Worm (Caenorhabditis elegans) whole organism, late embryonic: ENCODE results near the gene C56C10.6.

Experiments
- C38D4.7 ChIP-seq: fragments of 200-800 bp; sonication (Bioruptor generic); optimal IDR thresholded peaks from 2 replicates; lab custom pipeline; 2018; ENCODE audit warnings: mild to moderate bottlenecking, missing genetic modification characterization, moderate library complexity, missing compliant biosample characterization
- F13H6.1 ChIP-seq: sonication (generic microtip); optimal IDR thresholded peaks from 2 replicates; lab custom pipeline; 2016; ENCODE audit warnings: missing genetic modification characterization, missing compliant biosample characterization
- T23F11.4 ChIP-seq: fragments of 200-800 bp; sonication (Bioruptor generic); optimal IDR thresholded peaks from 2 replicates; lab custom pipeline; 2018; ENCODE audit warnings: mild to moderate bottlenecking, missing genetic modification characterization, missing compliant biosample characterization
- ahr-1 ChIP-seq: sonication (generic microtip); optimal IDR thresholded peaks from 2 replicates; lab custom pipeline; 2016; ENCODE audit warnings: missing genetic modification characterization, missing compliant biosample characterization
- ama-1 ChIP-seq: fragments of 150-350 bp; optimal IDR thresholded peaks from 2 replicates; lab custom pipeline; 2014
- ceh-14 ChIP-seq: sonication (generic microtip); optimal IDR thresholded peaks from 2 replicates; lab custom pipeline; 2016; ENCODE audit warnings: missing genotype, missing genetic modification characterization, missing compliant biosample characterization
- ceh-22 ChIP-seq: sonication (generic microtip); optimal IDR thresholded peaks from 2 replicates; lab custom pipeline; 2017; ENCODE audit warnings: missing biosample characterization, missing genetic modification characterization
- ceh-24 ChIP-seq: sonication (generic microtip); optimal IDR thresholded peaks from 2 replicates; lab custom pipeline; 2016; ENCODE audit warnings: mild to moderate bottlenecking, missing genetic modification characterization, missing compliant biosample characterization
- ceh-31 ChIP-seq: sonication (generic microtip); optimal IDR thresholded peaks from 2 replicates; lab custom pipeline; 2016; ENCODE audit warnings: missing genetic modification characterization, missing compliant biosample characterization
- ceh-34 ChIP-seq: sonication (generic microtip); optimal IDR thresholded peaks from 2 replicates; lab custom pipeline; 2016; ENCODE audit warnings: mild to moderate bottlenecking, missing genetic modification characterization, missing compliant biosample characterization
- ets-4 ChIP-seq: sonication (generic microtip); optimal IDR thresholded peaks from 2 replicates; lab custom pipeline; 2016; ENCODE audit warnings: missing genetic modification characterization, missing compliant biosample characterization
- fkh-10 ChIP-seq: fragments of 150-350 bp; optimal IDR thresholded peaks from 2 replicates; lab custom pipeline; 2014; ENCODE audit warnings: missing biosample characterization, missing genetic modification reagents, missing genetic modification characterization
- fkh-6 ChIP-seq: sonication (generic microtip); optimal IDR thresholded peaks from 2 replicates; lab custom pipeline; 2016; ENCODE audit warnings: missing genetic modification characterization, missing compliant biosample characterization
- gmeb-2 ChIP-seq: sonication (generic microtip); optimal IDR thresholded peaks from 2 replicates; lab custom pipeline; 2016; ENCODE audit warnings: missing genetic modification characterization, inconsistent platforms, missing compliant biosample characterization
- hlh-15 ChIP-seq: sonication (generic microtip); optimal IDR thresholded peaks from 2 replicates; lab custom pipeline; 2016; ENCODE audit warnings: missing genetic modification characterization, missing compliant biosample characterization
- hlh-30 ChIP-seq: sonication (generic microtip); optimal IDR thresholded peaks from 2 replicates; lab custom pipeline; 2017; ENCODE audit warnings: antibody characterized with exemption, missing genetic modification characterization, missing compliant biosample characterization; ENCODE audit not compliant: insufficient read depth
- lim-6 ChIP-seq: sonication (generic microtip); optimal IDR thresholded peaks from 2 replicates; lab custom pipeline; 2016; ENCODE audit warnings: missing genetic modification characterization, missing compliant biosample characterization
- madf-2 ChIP-seq: sonication (generic microtip); optimal IDR thresholded peaks from 2 replicates; lab custom pipeline; 2017; ENCODE audit warnings: missing genetic modification characterization, missing compliant biosample characterization
- nfya-1 ChIP-seq: sonication (generic microtip); optimal IDR thresholded peaks from 2 replicates; lab custom pipeline; 2017; ENCODE audit warnings: missing genetic modification characterization, mild to moderate bottlenecking, missing compliant biosample characterization, antibody characterized with exemption, moderate library complexity
- npax-4 ChIP-seq: sonication (generic microtip); optimal IDR thresholded peaks from 2 replicates; lab custom pipeline; 2016; ENCODE audit warnings: missing genetic modification characterization, missing compliant biosample characterization
- pat-9 ChIP-seq: fragments of 200-800 bp; sonication (Bioruptor generic); optimal IDR thresholded peaks from 2 replicates; lab custom pipeline; 2018; ENCODE audit warnings: mild to moderate bottlenecking, missing genetic modification characterization, moderate library complexity, missing compliant biosample characterization
- pha-4 ChIP-seq: fragments of 150-350 bp; optimal IDR thresholded peaks from 2 replicates; lab custom pipeline; 2018; ENCODE audit warnings: missing biosample characterization, missing genetic modification reagents, missing genetic modification characterization
- pqm-1 ChIP-seq: sonication (generic microtip); optimal IDR thresholded peaks from 2 replicates; lab custom pipeline; 2016; ENCODE audit warnings: missing genetic modification characterization, missing compliant biosample characterization
- rnt-1 ChIP-seq: sonication (generic microtip); optimal IDR thresholded peaks from 2 replicates; lab custom pipeline; 2016; ENCODE audit warnings: missing genetic modification characterization, missing compliant biosample characterization
- sdc-2 ChIP-seq: sonication (generic microtip); optimal IDR thresholded peaks from 2 replicates; lab custom pipeline; 2016; ENCODE audit warnings: missing genotype, missing genetic modification characterization, missing compliant biosample characterization
- tbx-2 ChIP-seq: sonication (generic microtip); optimal IDR thresholded peaks from 2 replicates; lab custom pipeline; 2016; ENCODE audit warnings: missing genetic modification characterization, missing compliant biosample characterization
- unc-3 ChIP-seq, 2 experiments: fragments of 200-800 bp in 1 of 2; sonication (Bioruptor generic) in 1 of 2; sonication (generic microtip) in 1 of 2; conservative IDR thresholded peaks in 1 of 2; optimal IDR thresholded peaks in 1 of 2; 2 replicates each; pipeline versions ENCODE4 v1.3.6 to Lab custom; 2016 to 2022; ENCODE audit warnings: missing compliant biosample characterization in 2 of 2, missing genetic modification characterization in 2 of 2, missing genetic modification reagents in 1 of 2
- unc-42 ChIP-seq: sonication (generic microtip); optimal IDR thresholded peaks from 2 replicates; lab custom pipeline; 2016; ENCODE audit warnings: missing genotype, missing genetic modification characterization, missing compliant biosample characterization
- zip-5 ChIP-seq: sonication (generic microtip); optimal IDR thresholded peaks from 2 replicates; lab custom pipeline; 2016; ENCODE audit warnings: missing genetic modification characterization, missing compliant biosample characterization

The C56C10.6 gene

DNA sequence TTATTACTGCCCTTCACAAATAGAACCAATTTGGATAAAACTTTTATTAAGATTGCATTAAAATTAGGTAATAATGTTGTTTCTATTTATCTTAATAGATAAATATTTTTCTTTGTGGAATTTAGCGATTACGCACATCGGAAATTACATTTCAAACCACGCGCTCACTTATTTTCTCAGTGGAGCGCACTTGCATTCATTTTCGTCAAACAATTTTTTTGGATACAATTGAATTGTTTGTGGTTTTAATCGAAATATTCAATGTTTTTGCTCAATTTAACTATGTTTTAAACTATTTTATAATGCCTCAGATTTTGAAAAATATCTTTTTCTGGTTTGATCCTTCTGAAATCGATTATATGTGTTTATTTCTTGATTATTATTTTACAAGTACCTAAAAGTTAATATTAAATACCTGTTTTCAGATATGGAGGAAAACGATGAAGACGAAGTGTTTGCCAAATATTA is 45.1 kb downstream of the C56C10.6 start, which contains the start of gene utp-20:
TSS of gene utp-20 (plus strand) at position 418 of the 468 bp plus-strand sequence.
- TF ChIP-seq lim-6 (tag; lab: Kevin White, UChicago) (no peak), hlh-15 (tag; lab: Kevin White, UChicago) (no peak), zip-5 (tag; lab: Kevin White, UChicago) (no peak), fkh-6 (tag; lab: Kevin White, UChicago) (no peak), tbx-2 (tag; lab: Kevin White, UChicago) (no peak), ama-1 (lab: Kevin White, UChicago) (no peak), hlh-30 (tag; lab: Kevin White, UChicago) (peak; percentile 70), ceh-14 (tag; lab: Kevin White, UChicago) (no peak), unc-42 (peak; percentile 81), ceh-31 (tag; lab: Kevin White, UChicago) (peak; percentile 26), ceh-34 (tag; lab: Kevin White, UChicago) (no peak), unc-3 (GFP tag; conservative IDR thresholded peaks at IDR 0.05; lab: Robert Waterston, UW) (no peak), unc-3 (tag; optimal IDR thresholded peaks at IDR 0.05; lab: Kevin White, UChicago) (no peak), pqm-1 (tag; lab: Kevin White, UChicago) (no peak), C38D4.7 (GFP tag; lab: Kevin White, UChicago) (no peak), nfya-1 (peak; percentile 5), F13H6.1 (tag; lab: Kevin White, UChicago) (no peak)

DNA sequence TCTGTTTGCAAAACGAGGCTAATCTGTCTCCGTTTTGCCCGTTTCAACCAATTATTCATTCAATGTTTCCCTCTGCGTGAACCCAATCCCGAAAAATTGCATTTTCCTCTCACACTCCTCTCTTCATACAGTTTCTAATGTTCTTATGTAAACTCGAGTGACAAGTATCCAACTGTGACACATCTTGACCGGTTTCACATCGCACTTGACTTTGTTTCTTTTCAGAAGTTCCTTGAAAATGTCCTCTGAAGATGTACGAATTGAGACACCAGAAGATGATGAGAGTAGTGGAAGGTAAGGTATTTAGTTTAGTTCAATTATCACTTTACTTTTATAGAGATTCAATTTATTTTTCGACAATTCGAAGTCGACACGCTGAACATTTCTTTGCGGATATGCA is 49.2 kb downstream of the C56C10.6 start, which contains the start of gene abcx-1:
TSS of gene abcx-1 (plus strand) at position 224 of the 400 bp plus-strand sequence.
- no peak for TF ChIP-seq ceh-24
- TF ChIP-seq ahr-1, result no peak
- TF ChIP-seq T23F11.4 (GFP tag; lab: Kevin White, UChicago), result no peak
- no peak for TF ChIP-seq sdc-2
- TF ChIP-seq pha-4 (tag; lab: Kevin White, UChicago), result no peak
- no peak for TF ChIP-seq nfya-1
- TF ChIP-seq ets-4 (tag; lab: Kevin White, UChicago), result no peak
- TF ChIP-seq ceh-22, result no peak
- TF ChIP-seq fkh-10, result no peak
- TF ChIP-seq npax-4, result no peak
- TF ChIP-seq pat-9 (tag; lab: Kevin White, UChicago), result no peak
- no peak for TF ChIP-seq madf-2 (tag; lab: Kevin White, UChicago)
- TF ChIP-seq gmeb-2 (tag; lab: Kevin White, UChicago), result no peak

DNA sequence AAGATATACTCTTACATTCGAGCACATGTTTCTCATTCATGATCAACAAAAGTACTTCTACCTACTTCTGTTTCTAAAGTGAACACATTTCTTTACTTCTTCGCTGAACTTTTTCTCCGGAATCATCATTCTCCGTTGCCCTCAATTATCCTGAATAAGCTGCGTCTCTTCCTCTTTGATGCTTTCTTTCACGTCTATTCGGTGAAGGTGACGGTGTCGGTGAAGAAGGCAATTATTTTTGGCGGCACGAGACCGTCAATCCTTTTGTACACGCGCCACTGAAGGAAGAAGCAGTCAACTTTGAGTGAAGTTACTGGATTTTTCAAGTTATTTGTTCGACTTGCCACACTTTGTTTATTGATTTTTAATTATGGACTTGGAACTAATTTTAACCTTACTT is 49.6 kb downstream of the C56C10.6 start, which contains the start of gene abch-1:
TSS of gene abch-1 (minus strand) at position 101 of the 400 bp plus-strand sequence.
- no peak for TF ChIP-seq rnt-1 (tag; lab: Kevin White, UChicago)
- TF ChIP-seq, all 69 proteins: peak for 0
